Worm (Caenorhabditis elegans) whole organism, L3 larva: ENCODE data around the gene Y43F8A.2.

ENCODE experiments used
- R02D3.7 ChIP-seq: fragments of 150-350 bp; optimal IDR thresholded peaks from 2 replicates; lab custom pipeline; 2014; ENCODE audit warnings: missing biosample characterization, missing genetic modification characterization
- ZK546.5 ChIP-seq: sonication (generic microtip); optimal IDR thresholded peaks from 2 replicates; lab custom pipeline; 2017; ENCODE audit warnings: missing biosample characterization, missing genetic modification characterization
- aly-2 ChIP-seq: fragments of 150-350 bp; optimal IDR thresholded peaks from 2 replicates; lab custom pipeline; 2014; ENCODE audit warnings: missing biosample characterization, missing genetic modification characterization
- ceh-16 ChIP-seq: sonication (generic microtip); optimal IDR thresholded peaks from 2 replicates; lab custom pipeline; 2017; ENCODE audit warnings: missing biosample characterization, missing genetic modification characterization
- ceh-82 ChIP-seq: fragments of 150-350 bp; optimal IDR thresholded peaks from 2 replicates; lab custom pipeline; 2014; ENCODE audit warnings: missing biosample characterization, missing genetic modification characterization
- ceh-9 ChIP-seq: sonication (generic microtip); optimal IDR thresholded peaks from 2 replicates; lab custom pipeline; 2018; ENCODE audit warnings: missing biosample characterization, missing genetic modification characterization
- daf-12 ChIP-seq: fragments of 150-350 bp; optimal IDR thresholded peaks from 2 replicates; lab custom pipeline; 2014; ENCODE audit warnings: missing biosample characterization, missing genetic modification reagents, missing genetic modification characterization
- egl-27 ChIP-seq: sonication (generic microtip); optimal IDR thresholded peaks from 4 replicates; lab custom pipeline; 2017; ENCODE audit warnings: missing biosample characterization, missing genetic modification reagents, missing genetic modification characterization
- egl-5 ChIP-seq: fragments of 150-350 bp; optimal IDR thresholded peaks from 2 replicates; lab custom pipeline; 2017; ENCODE audit warnings: missing biosample characterization, missing genetic modification reagents, missing genetic modification characterization, inconsistent platforms
- elt-1 ChIP-seq: fragments of 150-350 bp; optimal IDR thresholded peaks from 2 replicates; lab custom pipeline; 2014; ENCODE audit warnings: missing biosample characterization, missing genetic modification characterization
- elt-2 ChIP-seq: sonication (generic microtip); optimal IDR thresholded peaks from 2 replicates; lab custom pipeline; 2016; ENCODE audit warnings: missing genetic modification reagents, mild to moderate bottlenecking, missing genetic modification characterization, missing compliant biosample characterization
- eor-1 ChIP-seq, 2 experiments: fragments of 150-350 bp; optimal IDR thresholded peaks; 2 replicates each; lab custom pipeline; 2014 to 2018; ENCODE audit warnings: missing biosample characterization in 2 of 2, missing genetic modification characterization in 2 of 2
- fkh-2 ChIP-seq: fragments of 150-350 bp; optimal IDR thresholded peaks from 2 replicates; lab custom pipeline; 2014; ENCODE audit warnings: missing biosample characterization, missing genetic modification reagents, missing genetic modification characterization
- fos-1 ChIP-seq: fragments of 150-350 bp; optimal IDR thresholded peaks from 2 replicates; lab custom pipeline; 2014; ENCODE audit warnings: missing biosample characterization, missing genetic modification characterization
- hmg-11 ChIP-seq: sonication (generic microtip); optimal IDR thresholded peaks from 2 replicates; lab custom pipeline; 2016; ENCODE audit warnings: missing genetic modification characterization, missing compliant biosample characterization
- lin-15B ChIP-seq: fragments of 150-350 bp; optimal IDR thresholded peaks from 2 replicates; lab custom pipeline; 2014; ENCODE audit warnings: missing biosample characterization, missing genetic modification characterization
- lin-39 ChIP-seq: fragments of 150-350 bp; optimal IDR thresholded peaks from 2 replicates; lab custom pipeline; 2018; ENCODE audit warnings: missing biosample characterization, missing genetic modification reagents, missing genetic modification characterization
- lsy-12 ChIP-seq: sonication (generic microtip); optimal IDR thresholded peaks from 2 replicates; lab custom pipeline; 2016; ENCODE audit warnings: mild to moderate bottlenecking, missing genetic modification characterization, missing compliant biosample characterization
- mdl-1 ChIP-seq: fragments of 150-350 bp; optimal IDR thresholded peaks from 2 replicates; lab custom pipeline; 2014; ENCODE audit warnings: missing biosample characterization, missing genetic modification characterization
- mml-1 ChIP-seq: fragments of 150-350 bp; sonication (generic microtip); optimal IDR thresholded peaks from 3 replicates; lab custom pipeline; 2014; ENCODE audit warnings: missing biosample characterization, missing genetic modification characterization
- nfya-1 ChIP-seq: sonication (generic microtip); optimal IDR thresholded peaks from 2 replicates; lab custom pipeline; 2017; ENCODE audit warnings: missing genetic modification characterization, mild to moderate bottlenecking, missing compliant biosample characterization, antibody characterized with exemption, moderate library complexity; ENCODE audit not compliant: insufficient read depth
- nhr-11 ChIP-seq: fragments of 150-350 bp; optimal IDR thresholded peaks from 2 replicates; lab custom pipeline; 2014; ENCODE audit warnings: missing biosample characterization, missing genetic modification characterization
- nhr-12 ChIP-seq: fragments of 150-350 bp; optimal IDR thresholded peaks from 2 replicates; lab custom pipeline; 2014; ENCODE audit warnings: missing biosample characterization, missing genetic modification characterization
- nhr-23 ChIP-seq: fragments of 150-350 bp; optimal IDR thresholded peaks from 2 replicates; lab custom pipeline; 2014; ENCODE audit warnings: missing biosample characterization, missing genetic modification reagents, missing genetic modification characterization
- nhr-237 ChIP-seq: fragments of 150-350 bp; optimal IDR thresholded peaks from 2 replicates; lab custom pipeline; 2014; ENCODE audit warnings: missing biosample characterization, missing genetic modification characterization
- nhr-25 ChIP-seq: sonication (generic microtip); optimal IDR thresholded peaks from 2 replicates; lab custom pipeline; 2017; ENCODE audit warnings: missing biosample characterization, missing genetic modification characterization
- nhr-28 ChIP-seq: fragments of 150-350 bp; optimal IDR thresholded peaks from 2 replicates; lab custom pipeline; 2014; ENCODE audit warnings: missing biosample characterization, missing genetic modification characterization
- nhr-43 ChIP-seq: sonication (generic microtip); optimal IDR thresholded peaks from 2 replicates; lab custom pipeline; 2016; ENCODE audit warnings: mild to moderate bottlenecking, missing genetic modification characterization, missing compliant biosample characterization; ENCODE audit not compliant: poor library complexity, severe bottlenecking
- nhr-67 ChIP-seq: fragments of 150-350 bp; optimal IDR thresholded peaks from 2 replicates; lab custom pipeline; 2014; ENCODE audit warnings: missing biosample characterization, missing genetic modification characterization
- nhr-76 ChIP-seq: fragments of 150-350 bp; sonication (generic microtip); optimal IDR thresholded peaks from 5 replicates; lab custom pipeline; 2014; ENCODE audit warnings: missing biosample characterization, missing genetic modification characterization
- nhr-77 ChIP-seq: fragments of 150-350 bp; optimal IDR thresholded peaks from 2 replicates; lab custom pipeline; 2014; ENCODE audit warnings: missing biosample characterization, missing genetic modification characterization
- pha-4 ChIP-seq: fragments of 150-350 bp; optimal IDR thresholded peaks from 2 replicates; lab custom pipeline; 2014; ENCODE audit warnings: missing biosample characterization, missing genetic modification reagents, missing genetic modification characterization
- skn-1 ChIP-seq: fragments of 150-350 bp; optimal IDR thresholded peaks from 2 replicates; lab custom pipeline; 2014; ENCODE audit warnings: missing biosample characterization, missing genetic modification characterization
- snpc-4 ChIP-seq: fragments of 150-350 bp; optimal IDR thresholded peaks from 2 replicates; lab custom pipeline; 2014; ENCODE audit warnings: missing biosample characterization, missing genetic modification characterization
- tbx-2 ChIP-seq: sonication (generic microtip); optimal IDR thresholded peaks from 2 replicates; lab custom pipeline; 2016; ENCODE audit warnings: mild to moderate bottlenecking, missing genetic modification characterization, missing compliant biosample characterization
- unc-39 ChIP-seq: sonication (generic microtip); optimal IDR thresholded peaks from 4 replicates; lab custom pipeline; 2017; ENCODE audit warnings: missing biosample characterization, missing genetic modification characterization
- unc-62 ChIP-seq: fragments of 150-350 bp; sonication (generic microtip); optimal IDR thresholded peaks from 4 replicates; lab custom pipeline; 2014; ENCODE audit warnings: missing biosample characterization, missing genetic modification reagents, missing genetic modification characterization
- zag-1 ChIP-seq: fragments of 150-350 bp; optimal IDR thresholded peaks from 2 replicates; lab custom pipeline; 2014; ENCODE audit warnings: missing biosample characterization, missing genetic modification characterization
- ztf-11 ChIP-seq: fragments of 150-350 bp; optimal IDR thresholded peaks from 2 replicates; lab custom pipeline; 2014; ENCODE audit warnings: missing biosample characterization, missing genetic modification characterization
- ztf-4 ChIP-seq: fragments of 150-350 bp; optimal IDR thresholded peaks from 2 replicates; lab custom pipeline; 2014; ENCODE audit warnings: missing biosample characterization, missing genetic modification characterization

Gene Y43F8A.2

DNA sequence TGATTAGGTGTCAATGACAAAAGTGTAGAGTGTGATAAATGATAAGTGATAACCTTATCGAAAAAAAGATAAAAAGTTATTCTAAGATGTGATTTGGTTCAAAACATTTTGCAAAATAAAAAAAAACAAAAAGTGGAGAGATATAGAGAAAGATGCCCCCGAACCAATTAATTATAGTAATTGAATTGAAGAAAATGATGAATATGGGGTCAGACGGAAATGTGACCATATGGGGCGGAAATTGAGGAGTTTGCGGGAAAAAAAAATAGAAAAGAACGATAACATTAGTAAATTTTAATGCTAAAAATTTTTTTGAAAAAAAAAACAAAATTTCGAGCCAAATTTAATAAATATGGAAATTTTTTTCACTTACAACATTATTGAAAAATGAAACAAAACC lies 16.8 kb upstream of the Y43F8A.2 start:
- TF ChIP-seq nhr-67 (no peak), ceh-9 (tag; lab: Kevin White, UChicago) (no peak), nhr-28 (tag; lab: Kevin White, UChicago) (no peak), nhr-76 (tag; lab: Kevin White, UChicago) (no peak), tbx-2 (tag; lab: Kevin White, UChicago) (no peak), aly-2 (no peak), fos-1 (tag; lab: Kevin White, UChicago) (no peak), pha-4 (tag; lab: Kevin White, UChicago) (no peak), daf-12 (no peak), nhr-43 (tag; lab: Kevin White, UChicago) (no peak), unc-39 (tag; lab: Kevin White, UChicago) (no peak), zag-1 (no peak), hmg-11 (tag; lab: Kevin White, UChicago) (no peak), nhr-25 (tag; lab: Kevin White, UChicago) (no peak), mdl-1 (tag; lab: Kevin White, UChicago) (no peak), nhr-237 (tag; lab: Kevin White, UChicago) (no peak)

DNA sequence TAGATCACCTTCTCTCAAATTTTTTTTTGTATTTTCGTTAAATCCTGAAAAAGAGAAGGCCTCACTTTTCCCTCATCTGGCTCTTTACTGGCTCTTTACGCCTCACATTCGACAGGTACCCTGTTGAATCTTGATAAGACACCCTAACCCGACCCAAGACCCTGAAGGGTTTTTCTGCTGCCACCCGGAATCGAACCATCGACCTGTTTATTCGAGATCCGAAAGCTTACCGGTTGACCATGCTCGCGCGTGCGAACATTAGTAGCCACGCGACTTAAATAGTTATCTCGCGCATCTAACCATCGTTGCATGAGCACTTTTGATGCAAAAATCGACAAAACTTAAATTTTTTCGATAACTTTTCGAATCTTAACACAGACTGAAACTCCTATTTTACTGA lies 16.1 kb upstream of the Y43F8A.2 start:
- TF ChIP-seq nhr-43 (tag; lab: Kevin White, UChicago): no peak
- TF ChIP-seq fkh-2 (tag; lab: Kevin White, UChicago): no peak

DNA sequence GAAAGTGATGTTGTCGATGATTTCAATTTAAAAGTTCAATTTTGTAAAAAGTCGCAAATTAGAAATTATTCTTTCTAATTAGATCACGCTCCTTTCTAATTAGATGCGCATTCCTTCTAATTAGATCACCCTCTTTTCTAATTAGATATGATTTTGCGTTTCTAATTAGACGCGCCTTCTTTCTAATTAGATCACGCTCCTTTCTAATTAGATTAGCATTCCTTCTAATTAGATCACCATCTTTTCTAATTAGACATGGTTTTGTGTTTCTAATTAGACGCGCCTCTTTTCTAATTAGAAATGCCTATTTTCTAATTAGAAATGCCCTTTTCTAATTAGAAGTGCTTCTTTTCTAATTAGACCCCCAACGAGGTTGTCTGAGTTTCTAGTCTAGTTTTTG lies 14.6 kb upstream of the Y43F8A.2 start:
- TF ChIP-seq fkh-2 (tag; lab: Kevin White, UChicago): no peak
- no peak for TF ChIP-seq R02D3.7 (tag; lab: Kevin White, UChicago)
- TF ChIP-seq elt-2 (tag; lab: Kevin White, UChicago): no peak

DNA sequence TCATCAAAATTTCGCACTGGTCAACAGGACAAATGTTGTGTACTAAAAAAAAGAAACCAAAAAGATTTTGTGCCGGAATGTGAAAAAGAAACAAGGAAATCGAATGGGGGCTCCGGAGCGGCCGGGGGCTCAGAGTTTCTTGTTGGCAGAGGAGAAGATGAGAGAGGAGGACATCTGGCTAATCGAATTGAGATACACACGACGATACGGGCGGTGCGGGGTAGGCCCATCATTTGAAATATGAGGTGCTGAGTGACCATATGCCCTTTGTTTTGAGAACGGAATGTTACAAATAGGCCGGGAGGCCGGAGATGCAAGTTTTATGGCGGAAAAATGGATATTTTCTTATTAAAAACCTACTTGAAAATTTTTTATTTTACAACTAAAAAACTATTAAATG lies 13.3 kb upstream of the Y43F8A.2 start:
- TF ChIP-seq nfya-1 (tag; lab: Kevin White, UChicago): peak; percentile 3
- TF ChIP-seq lin-39 (tag; lab: Kevin White, UChicago): peak; percentile 37
- TF ChIP-seq egl-27: no peak

DNA sequence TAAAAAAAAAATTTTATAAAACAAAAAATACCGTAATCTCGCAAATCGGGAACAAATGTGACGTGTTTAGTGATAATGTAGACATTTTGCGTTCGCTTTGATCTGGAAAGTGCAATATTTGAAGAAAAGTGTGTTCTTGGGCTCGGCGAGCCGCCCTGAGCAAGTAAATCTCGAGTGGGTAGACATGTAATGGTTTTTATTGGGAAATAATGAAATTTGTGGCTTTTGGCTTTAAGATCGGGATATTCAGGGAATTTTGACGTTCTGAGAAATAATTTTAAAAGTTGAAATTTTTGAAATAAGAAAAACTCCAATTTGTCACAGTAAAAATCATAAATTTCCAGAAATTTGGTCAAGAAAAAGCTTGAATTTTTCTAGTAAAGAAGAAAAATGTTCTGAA lies 8.8 kb upstream of the Y43F8A.2 start, which contains the start of gene C14B4.2:
C14B4.2 (minus strand) TSS at position 101 of the 400 bp plus-strand sequence.
- TF ChIP-seq unc-62 (no peak), skn-1 (tag; lab: Kevin White, UChicago) (no peak), nhr-28 (tag; lab: Kevin White, UChicago) (no peak), tbx-2 (tag; lab: Kevin White, UChicago) (no peak), nhr-25 (tag; lab: Kevin White, UChicago) (no peak)

DNA sequence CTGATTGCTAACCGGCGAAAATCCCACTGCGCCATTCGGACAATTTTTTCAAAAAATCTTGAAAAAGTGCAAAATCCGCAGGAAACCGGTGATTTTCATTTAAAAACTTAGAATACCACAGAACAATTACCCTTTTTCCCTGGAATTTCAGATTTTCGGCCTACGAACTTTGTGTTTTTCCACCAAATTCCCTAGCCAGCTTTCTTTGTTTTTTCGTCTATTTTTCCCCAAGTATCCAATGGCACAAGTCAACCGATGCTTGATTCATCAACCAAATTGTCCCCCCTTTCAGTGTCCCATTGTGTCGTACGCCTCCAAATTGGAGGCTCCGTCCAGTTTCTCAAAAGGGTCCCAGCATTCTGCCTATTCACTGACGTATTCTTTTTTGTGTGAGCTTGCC lies 1.2 kb upstream of the Y43F8A.2 start, which contains the start of gene Y43F8A.1:
Y43F8A.1 (plus strand) TSS at position 301 of the 400 bp plus-strand sequence.
- no peak for TF ChIP-seq snpc-4 (tag; lab: Kevin White, UChicago)
- no peak for TF ChIP-seq elt-1 (tag; lab: Kevin White, UChicago)
- no peak for TF ChIP-seq ceh-16
- no peak for TF ChIP-seq ceh-82 (tag; lab: Kevin White, UChicago)
- TF ChIP-seq nhr-76 (tag; lab: Kevin White, UChicago): no peak
- TF ChIP-seq mdl-1 (tag; lab: Kevin White, UChicago): no peak
- TF ChIP-seq fos-1 (tag; lab: Kevin White, UChicago): no peak
- no peak for TF ChIP-seq nhr-43 (tag; lab: Kevin White, UChicago)
- no peak for TF ChIP-seq unc-62
- no peak for TF ChIP-seq ztf-11
- TF ChIP-seq nhr-12 (tag; lab: Kevin White, UChicago): no peak
- no peak for TF ChIP-seq eor-1 (tag; optimal IDR thresholded peaks at IDR 0.05; lab: Kevin White, UChicago)
- TF ChIP-seq, all 47 proteins: peak for 0

DNA sequence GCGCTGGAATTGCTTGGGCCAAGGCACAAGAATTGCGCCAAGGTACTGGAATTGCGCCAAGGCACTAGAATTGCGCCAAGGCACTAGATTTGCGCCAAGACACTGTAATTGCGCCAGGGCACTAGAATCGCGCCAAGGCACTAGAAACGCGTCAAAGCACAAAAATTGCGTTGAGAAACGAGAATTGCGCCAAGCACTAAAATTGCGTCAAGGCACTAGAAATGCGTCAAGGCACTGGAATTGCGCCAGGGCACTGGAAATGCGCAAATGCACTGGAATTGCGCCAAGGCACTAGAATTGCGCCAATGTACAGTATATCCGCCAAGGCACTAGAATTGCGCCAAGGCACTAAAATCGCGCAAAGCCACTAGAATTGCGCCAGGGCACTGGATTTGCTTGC lies 424 bp downstream of the Y43F8A.2 start:
- no peak for TF ChIP-seq mml-1 (tag; lab: Kevin White, UChicago)
- no peak for TF ChIP-seq mdl-1 (tag; lab: Kevin White, UChicago)
- TF ChIP-seq skn-1 (tag; lab: Kevin White, UChicago): no peak
- no peak for TF ChIP-seq nhr-23 (tag; lab: Kevin White, UChicago)
- no peak for TF ChIP-seq ceh-82 (tag; lab: Kevin White, UChicago)
- no peak for TF ChIP-seq ztf-4
- TF ChIP-seq unc-62: no peak
- TF ChIP-seq ZK546.5 (tag; lab: Kevin White, UChicago): no peak
- TF ChIP-seq nhr-77 (tag; lab: Kevin White, UChicago): no peak
- no peak for TF ChIP-seq egl-27
- TF ChIP-seq nhr-11 (tag; lab: Kevin White, UChicago): no peak
- no peak for TF ChIP-seq nhr-12 (tag; lab: Kevin White, UChicago)
- TF ChIP-seq daf-12: no peak
- TF ChIP-seq snpc-4 (tag; lab: Kevin White, UChicago): no peak
- TF ChIP-seq lin-15B: no peak
- no peak for TF ChIP-seq lsy-12 (tag; lab: Kevin White, UChicago)
- no peak for TF ChIP-seq egl-5 (tag; lab: Kevin White, UChicago)
- TF ChIP-seq hmg-11 (tag; lab: Kevin White, UChicago): no peak
- TF ChIP-seq, all 47 proteins: peak for 0
